Worm (Caenorhabditis elegans) whole organism, L4/young adult: Measurements from ENCODE around the gene Y48C3A.14.

Experiments used
- W03F9.2 ChIP-seq: fragments of 150-350 bp; optimal IDR thresholded peaks from 2 replicates; lab custom pipeline; 2014; ENCODE audit warnings: missing biosample characterization, missing genetic modification characterization
- him-1 ChIP-seq: sonication (generic microtip); optimal IDR thresholded peaks from 2 replicates; lab custom pipeline; 2016; ENCODE audit warnings: missing genotype, missing genetic modification reagents, missing genetic modification characterization, missing compliant biosample characterization

DNA sequence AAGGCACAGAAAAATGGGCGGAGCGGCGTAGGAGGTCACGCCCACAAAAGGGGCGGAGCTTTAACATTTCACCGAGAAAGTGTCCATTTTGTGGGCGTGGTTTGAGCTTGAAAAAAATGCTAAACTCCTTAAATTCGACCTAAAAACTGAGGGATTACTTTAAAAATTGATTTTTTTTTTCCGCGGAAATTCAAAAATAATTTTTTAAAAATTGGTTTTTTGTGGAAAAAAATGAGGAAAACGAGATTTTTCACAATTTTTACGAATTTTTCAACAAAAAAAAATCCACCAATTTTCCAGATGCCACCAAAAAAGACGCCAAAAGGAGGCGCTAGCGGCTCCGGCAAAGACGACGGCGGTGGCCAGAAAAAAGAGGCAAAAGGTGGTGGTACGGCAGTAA lies 13.1 kb downstream of the Y48C3A.14 start, which contains the start of gene pinn-4:
- TF ChIP-seq him-1 (tag; lab: Kevin White, UChicago) (no peak), W03F9.2 (tag; lab: Kevin White, UChicago) (no peak)
